Fruit fly (Drosophila melanogaster) whole organism, embryonic: Measurements from ENCODE around the gene mRpS31.

Experiments used
- ATbp ChIP-seq: fragments of 200-800 bp; sonication (Bioruptor generic); optimal IDR thresholded peaks from 2 replicates; lab custom pipeline; 2017; ENCODE audit warnings: missing biosample characterization, mild to moderate bottlenecking, missing genetic modification characterization, missing genetic modification reagents
- Adf1 ChIP-seq: fragments of 200-800 bp; sonication (Bioruptor generic); IDR thresholded peaks from 2 replicates; pipeline ENCODE4 v1.3.6; 2022; ENCODE audit warnings: missing biosample characterization, missing genetic modification characterization
- B-H2 ChIP-seq: fragments of 200-800 bp; sonication (Bioruptor generic); optimal IDR thresholded peaks from 2 replicates; lab custom pipeline; 2018; ENCODE audit warnings: missing biosample characterization, mild to moderate bottlenecking, missing genetic modification characterization
- Blimp-1 ChIP-seq: fragments of 200-800 bp; sonication (Bioruptor generic); optimal IDR thresholded peaks from 3 replicates; lab custom pipeline; 2018; ENCODE audit warnings: missing biosample characterization, missing genetic modification characterization, mild to moderate bottlenecking, moderate library complexity, missing genetic modification reagents
- CG10979 ChIP-seq: fragments of 200-800 bp; sonication (Bioruptor generic); optimal IDR thresholded peaks from 2 replicates; lab custom pipeline; 2018; ENCODE audit warnings: missing biosample characterization, mild to moderate bottlenecking, missing genetic modification characterization, moderate library complexity
- CG11085 ChIP-seq: fragments of 200-800 bp; sonication (Bioruptor generic); IDR thresholded peaks from 2 replicates; pipeline ENCODE4 v1.3.6; 2022; ENCODE audit warnings: missing biosample characterization, missing genetic modification characterization
- CG11093 ChIP-seq: fragments of 200-800 bp; sonication (Bioruptor generic); IDR thresholded peaks from 3 replicates; pipeline ENCODE4 v1.3.6; 2022; ENCODE audit warnings: missing biosample characterization, missing genetic modification characterization
- CG11723 ChIP-seq: fragments of 200-800 bp; sonication (Bioruptor generic); optimal IDR thresholded peaks from 2 replicates; lab custom pipeline; 2017; ENCODE audit warnings: missing biosample characterization, mild to moderate bottlenecking, missing genetic modification characterization
- CG12744 ChIP-seq: fragments of 200-800 bp; sonication (Bioruptor generic); optimal IDR thresholded peaks from 2 replicates; lab custom pipeline; 2016; ENCODE audit warnings: missing biosample characterization, missing genetic modification characterization
- CG2116 ChIP-seq: fragments of 200-800 bp; sonication (Bioruptor generic); optimal IDR thresholded peaks from 3 replicates; lab custom pipeline; 2018; ENCODE audit warnings: missing biosample characterization, mild to moderate bottlenecking, missing genetic modification characterization
- CG6683 ChIP-seq: fragments of 200-800 bp; sonication (Bioruptor generic); optimal IDR thresholded peaks from 2 replicates; lab custom pipeline; 2017; ENCODE audit warnings: missing biosample characterization, mild to moderate bottlenecking, missing genetic modification characterization, missing genetic modification reagents
- CG7963 ChIP-seq: fragments of 200-800 bp; sonication (Bioruptor generic); IDR thresholded peaks from 3 replicates; pipeline ENCODE4 v1.3.6; 2022; ENCODE audit warnings: missing biosample characterization, missing genetic modification characterization; ENCODE audit not compliant: partially characterized antibody
- CG7987 ChIP-seq: fragments of 200-800 bp; sonication (Bioruptor generic); optimal IDR thresholded peaks from 2 replicates; lab custom pipeline; 2018; ENCODE audit warnings: missing biosample characterization, mild to moderate bottlenecking, missing genetic modification characterization, moderate library complexity
- CG8281 ChIP-seq: fragments of 200-800 bp; sonication (Bioruptor generic); optimal IDR thresholded peaks from 2 replicates; lab custom pipeline; 2018; ENCODE audit warnings: missing biosample characterization, mild to moderate bottlenecking, missing genetic modification characterization, moderate library complexity
- CG8388 ChIP-seq: fragments of 200-800 bp; sonication (Bioruptor generic); optimal IDR thresholded peaks from 2 replicates; lab custom pipeline; 2019; ENCODE audit warnings: missing biosample characterization, mild to moderate bottlenecking, missing genetic modification characterization, moderate library complexity
- CG9797 ChIP-seq: fragments of 200-800 bp; sonication (Bioruptor generic); optimal IDR thresholded peaks from 3 replicates; lab custom pipeline; 2018; ENCODE audit warnings: missing biosample characterization, mild to moderate bottlenecking, missing genetic modification characterization
- Camta ChIP-seq: fragments of 200-800 bp; sonication (Bioruptor generic); optimal IDR thresholded peaks from 2 replicates; lab custom pipeline; 2016; ENCODE audit warnings: missing biosample characterization, missing genetic modification characterization
- E2f1 ChIP-seq: fragments of 200-800 bp; sonication (Bioruptor generic); IDR thresholded peaks from 2 replicates; pipeline ENCODE4 v1.3.6; 2022; ENCODE audit warnings: missing biosample characterization, missing genetic modification characterization
- Elba2 ChIP-seq: fragments of 200-800 bp; sonication (Bioruptor generic); optimal IDR thresholded peaks from 3 replicates; lab custom pipeline; 2016; ENCODE audit warnings: missing biosample characterization, missing genetic modification characterization
- H2.0 ChIP-seq: fragments of 200-800 bp; sonication (Bioruptor generic); IDR thresholded peaks from 2 replicates; pipeline ENCODE4 v1.3.6; 2022; ENCODE audit warnings: missing biosample characterization, missing genetic modification characterization
- HLH4C ChIP-seq: fragments of 200-800 bp; sonication (Bioruptor generic); IDR thresholded peaks from 3 replicates; pipeline ENCODE4 v1.3.6; 2022; ENCODE audit warnings: missing biosample characterization, missing genetic modification characterization; ENCODE audit not compliant: partially characterized antibody
- HLHmδ ChIP-seq: fragments of 200-800 bp; sonication (Bioruptor generic); optimal IDR thresholded peaks from 2 replicates; lab custom pipeline; 2018; ENCODE audit warnings: missing biosample characterization, mild to moderate bottlenecking, missing genetic modification characterization, moderate library complexity
- Hey ChIP-seq: fragments of 200-800 bp; sonication (Bioruptor generic); optimal IDR thresholded peaks from 3 replicates; lab custom pipeline; 2018; ENCODE audit warnings: missing biosample characterization, mild to moderate bottlenecking, missing genetic modification characterization
- HmgD ChIP-seq: fragments of 200-800 bp; sonication (Bioruptor generic); optimal IDR thresholded peaks from 3 replicates; lab custom pipeline; 2016; ENCODE audit warnings: missing biosample characterization, missing genetic modification characterization
- Hr78 ChIP-seq, 2 experiments: fragments of 200-800 bp in 1 of 2; fragments of >200 bp in 1 of 2; sonication (Bioruptor generic) in 1 of 2; optimal IDR thresholded peaks; 2 replicates each; lab custom pipeline; 2017 to 2019; ENCODE audit warnings: missing biosample characterization in 2 of 2, missing genetic modification characterization in 2 of 2, mild to moderate bottlenecking in 1 of 2, moderate library complexity in 1 of 2
- MBD-R2 ChIP-seq: fragments of 200-800 bp; sonication (Bioruptor generic); IDR thresholded peaks from 2 replicates; pipeline ENCODE4 v1.3.6; 2022; ENCODE audit warnings: missing biosample characterization, missing genetic modification characterization
- Meics ChIP-seq: fragments of 200-800 bp; sonication (Bioruptor generic); optimal IDR thresholded peaks from 2 replicates; lab custom pipeline; 2017; ENCODE audit warnings: missing biosample characterization, mild to moderate bottlenecking, missing genetic modification characterization
- Mes4 ChIP-seq: fragments of 200-800 bp; sonication (Bioruptor generic); optimal IDR thresholded peaks from 2 replicates; lab custom pipeline; 2016; ENCODE audit warnings: missing biosample characterization, missing genetic modification characterization
- Ptx1 ChIP-seq: fragments of 200-800 bp; sonication (Bioruptor generic); IDR thresholded peaks from 2 replicates; pipeline ENCODE4 v1.3.6; 2022; ENCODE audit warnings: missing biosample characterization, missing genetic modification characterization
- Rx ChIP-seq: fragments of 200-800 bp; sonication (Bioruptor generic); IDR thresholded peaks from 2 replicates; pipeline ENCODE4 v1.3.6; 2022; ENCODE audit warnings: missing biosample characterization, missing genetic modification characterization
- Sox100B ChIP-seq: fragments of 200-800 bp; sonication (Bioruptor generic); optimal IDR thresholded peaks from 3 replicates; lab custom pipeline; 2018; ENCODE audit warnings: missing biosample characterization, mild to moderate bottlenecking, missing genetic modification characterization
- TFAM ChIP-seq: fragments of 200-800 bp; sonication (Bioruptor generic); optimal IDR thresholded peaks from 2 replicates; lab custom pipeline; 2017; ENCODE audit warnings: missing biosample characterization, missing genetic modification characterization, inconsistent platforms
- YL-1 ChIP-seq: fragments of 200-800 bp; sonication (Bioruptor generic); optimal IDR thresholded peaks from 3 replicates; lab custom pipeline; 2017; ENCODE audit warnings: missing biosample characterization, mild to moderate bottlenecking, missing genetic modification characterization
- cad ChIP-seq: fragments of >200 bp; optimal IDR thresholded peaks from 2 replicates; lab custom pipeline; 2017; ENCODE audit warnings: missing biosample characterization, missing genetic modification characterization
- crc ChIP-seq: fragments of 200-800 bp; sonication (Bioruptor generic); optimal IDR thresholded peaks from 2 replicates; lab custom pipeline; 2016; ENCODE audit warnings: missing biosample characterization, missing genetic modification characterization
- disco-r ChIP-seq: fragments of 200-800 bp; sonication (Bioruptor generic); optimal IDR thresholded peaks from 2 replicates; lab custom pipeline; 2016; ENCODE audit warnings: missing biosample characterization, missing genetic modification characterization
- dpn ChIP-seq, 2 experiments: fragments of 200-800 bp; sonication (Bioruptor generic); optimal IDR thresholded peaks; 3 replicates each; lab custom pipeline; 2016; ENCODE audit warnings: missing biosample characterization in 2 of 2, missing genetic modification characterization in 2 of 2
- emc ChIP-seq: fragments of 200-800 bp; sonication (Bioruptor generic); optimal IDR thresholded peaks from 2 replicates; lab custom pipeline; 2016; ENCODE audit warnings: missing biosample characterization, missing genetic modification characterization
- esg ChIP-seq: fragments of 200-800 bp; sonication (Bioruptor generic); conservative IDR thresholded peaks from 2 replicates; pipeline ENCODE4 v1.3.6; 2022; ENCODE audit warnings: missing biosample characterization, missing genetic modification characterization
- eve ChIP-seq, 2 experiments: fragments of >200 bp; optimal IDR thresholded peaks; 2 replicates each; lab custom pipeline; 2017; ENCODE audit warnings: missing biosample characterization in 2 of 2, missing genetic modification characterization in 2 of 2
- ewg ChIP-seq: fragments of 200-800 bp; sonication (Bioruptor generic); optimal IDR thresholded peaks from 3 replicates; lab custom pipeline; 2017; ENCODE audit warnings: mild to moderate bottlenecking, missing biosample characterization, missing genetic modification reagents, missing genetic modification characterization
- gsb ChIP-seq: fragments of 200-800 bp; sonication (Bioruptor generic); IDR thresholded peaks from 2 replicates; pipeline ENCODE4 v1.3.6; 2022; ENCODE audit warnings: missing biosample characterization, missing genetic modification characterization
- hb ChIP-seq: fragments of 200-800 bp; sonication (Bioruptor generic); IDR thresholded peaks from 3 replicates; pipeline ENCODE4 v1.3.6; 2022; ENCODE audit warnings: missing biosample characterization, missing genetic modification characterization; ENCODE audit not compliant: partially characterized antibody
- klu ChIP-seq: fragments of 200-800 bp; sonication (Bioruptor generic); IDR thresholded peaks from 2 replicates; pipeline ENCODE4 v1.3.6; 2022; ENCODE audit warnings: missing biosample characterization, missing genetic modification characterization
- mirr ChIP-seq: fragments of 200-800 bp; sonication (Bioruptor generic); optimal IDR thresholded peaks from 3 replicates; lab custom pipeline; 2018; ENCODE audit warnings: missing biosample characterization, mild to moderate bottlenecking, missing genetic modification characterization
- odd ChIP-seq: fragments of 200-800 bp; sonication (Bioruptor generic); optimal IDR thresholded peaks from 2 replicates; lab custom pipeline; 2017; ENCODE audit warnings: missing biosample characterization, mild to moderate bottlenecking, missing genetic modification characterization
- shn ChIP-seq: fragments of 200-800 bp; sonication (Bioruptor generic); optimal IDR thresholded peaks from 3 replicates; lab custom pipeline; 2016; ENCODE audit warnings: missing biosample characterization, missing genetic modification characterization
- toy ChIP-seq: fragments of 200-800 bp; sonication (Bioruptor generic); IDR thresholded peaks from 2 replicates; pipeline ENCODE4 v1.3.6; 2022; ENCODE audit warnings: missing biosample characterization, missing genetic modification characterization
- vnd ChIP-seq: fragments of 200-800 bp; sonication (Bioruptor generic); IDR thresholded peaks from 3 replicates; pipeline ENCODE4 v1.3.6; 2022; ENCODE audit warnings: missing biosample characterization, missing genetic modification characterization; ENCODE audit not compliant: partially characterized antibody
- zfh2 ChIP-seq: fragments of 200-800 bp; sonication (Bioruptor generic); optimal IDR thresholded peaks from 2 replicates; lab custom pipeline; 2016; ENCODE audit warnings: missing biosample characterization, missing genetic modification characterization

Gene mRpS31

DNA sequence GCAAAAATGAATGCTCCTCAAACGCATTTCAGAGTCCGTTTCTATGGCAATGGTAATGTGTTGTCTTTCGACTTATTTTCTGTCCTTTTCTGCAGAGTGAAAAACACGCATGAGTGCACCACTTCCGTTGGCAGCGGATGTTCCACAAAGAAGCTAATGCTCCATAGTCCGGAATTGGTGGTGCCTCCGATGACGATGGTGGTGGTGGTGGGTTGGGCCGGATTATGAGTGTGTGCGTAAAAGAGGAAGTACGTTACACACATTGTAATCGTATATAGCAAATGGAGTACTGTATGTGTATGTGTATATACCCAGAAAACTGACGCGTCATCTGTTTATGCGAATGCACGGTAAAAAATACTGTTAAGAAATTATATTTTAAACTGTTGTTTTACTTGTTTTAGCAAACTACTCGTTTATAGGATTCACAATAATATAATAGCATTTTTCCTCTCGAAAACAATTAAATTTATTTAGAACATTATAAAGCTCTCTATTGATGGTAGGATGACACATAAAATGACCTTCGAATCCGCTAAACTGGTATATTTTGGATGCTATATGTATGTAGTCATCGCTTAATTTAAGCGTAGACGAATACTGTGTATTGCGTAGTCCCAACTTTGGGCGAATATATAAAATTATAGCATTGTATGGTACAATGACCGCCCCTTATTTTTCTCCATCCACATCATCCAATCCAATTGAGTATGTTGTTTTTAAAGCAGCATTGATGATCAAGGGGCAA, 40.3 kb downstream of the mRpS31 start (continued):
- TF ChIP-seq CG6683 (GFP tag; lab: Kevin White, UChicago) (peak; percentile 25), CG10979 (tag; lab: Kevin White, UChicago) (peak; percentile 7), klu (no peak), Mes4 (GFP tag; lab: Kevin White, UChicago) (no peak), CG7987 (GFP tag; lab: Kevin White, UChicago) (no peak), Hey (tag; lab: Kevin White, UChicago) (no peak), HmgD (GFP tag; lab: Kevin White, UChicago) (no peak), dpn (GFP tag; optimal IDR thresholded peaks at IDR 0.05; lab: Kevin White, UChicago) (peak in 1 of 2 experiments; percentile 34), crc (GFP tag; lab: Kevin White, UChicago) (no peak), disco-r (no peak), eve (GFP tag; optimal IDR thresholded peaks at IDR 0.05; lab: Kevin White, UChicago) (no peak), emc (GFP tag; lab: Kevin White, UChicago) (no peak), shn (GFP tag; lab: Kevin White, UChicago) (no peak), HLH4C (GFP tag; lab: Robert Waterston, UW) (no peak), Adf1 (GFP tag; lab: Robert Waterston, UW) (no peak), CG11723 (no peak), MBD-R2 (GFP tag; lab: Robert Waterston, UW) (peak; percentile 8; the same call in 1 of the 2 replicates), CG7963 (GFP tag; lab: Robert Waterston, UW) (no peak), vnd (GFP tag; lab: Robert Waterston, UW) (no peak), Camta (GFP tag; lab: Kevin White, UChicago) (no peak), H2.0 (peak; percentile 63), Hr78 (GFP tag; optimal IDR thresholded peaks at IDR 0.05; lab: Kevin White, UChicago) (no peak), YL-1 (GFP tag; lab: Kevin White, UChicago) (no peak), HLHmδ (GFP tag; lab: Kevin White, UChicago) (peak; percentile 45), zfh2 (GFP tag; lab: Kevin White, UChicago) (no peak), ewg (GFP tag; lab: Kevin White, UChicago) (no peak), Rx (peak; percentile 12; the same call in 1 of the 2 replicates), CG11085 (GFP tag; lab: Robert Waterston, UW) (no peak), mirr (GFP tag; lab: Kevin White, UChicago) (no peak), CG11093 (no peak), ATbp (GFP tag; lab: Kevin White, UChicago) (peak; percentile 35), CG9797 (GFP tag; lab: Kevin White, UChicago) (no peak), CG2116 (GFP tag; lab: Kevin White, UChicago) (no peak), Elba2 (GFP tag; lab: Kevin White, UChicago) (no peak), gsb (GFP tag; lab: Robert Waterston, UW) (no peak), TFAM (GFP tag; lab: Kevin White, UChicago) (no peak), hb (no peak), CG8388 (GFP tag; lab: Kevin White, UChicago) (peak; percentile 60), toy (GFP tag; lab: Robert Waterston, UW) (no peak), Meics (GFP tag; lab: Kevin White, UChicago) (no peak), Sox100B (peak; percentile 39), esg (GFP tag; lab: Robert Waterston, UW) (peak; percentile 50), odd (GFP tag; lab: Kevin White, UChicago) (no peak), E2f1 (GFP tag; lab: Robert Waterston, UW) (peak; percentile 58), CG12744 (GFP tag; lab: Kevin White, UChicago) (no peak), Blimp-1 (peak; percentile 18), CG8281 (no peak), cad (no peak), Ptx1 (GFP tag; lab: Robert Waterston, UW) (peak; percentile 14), B-H2 (GFP tag; lab: Kevin White, UChicago) (no peak)
